Worm (Caenorhabditis elegans) whole organism, late embryonic: ENCODE measurements around the gene T28A11.13.

Source experiments
- C08G9.2 ChIP-seq: sonication (generic microtip); optimal IDR thresholded peaks from 2 replicates; lab custom pipeline; 2016; ENCODE audit warnings: mild to moderate bottlenecking, missing genetic modification characterization, moderate library complexity, missing compliant biosample characterization
- K02D7.2 ChIP-seq: sonication (generic microtip); optimal IDR thresholded peaks from 2 replicates; lab custom pipeline; 2017; ENCODE audit warnings: mild to moderate bottlenecking, missing genetic modification characterization, missing compliant biosample characterization
- K09A11.1 ChIP-seq: sonication (generic microtip); optimal IDR thresholded peaks from 2 replicates; lab custom pipeline; 2017; ENCODE audit warnings: antibody characterized with exemption, mild to moderate bottlenecking, missing genetic modification characterization, missing compliant biosample characterization; ENCODE audit not compliant: insufficient read depth
- Y22D7AL.16 ChIP-seq: sonication (generic microtip); optimal IDR thresholded peaks from 2 replicates; lab custom pipeline; 2016; ENCODE audit warnings: missing genetic modification characterization, missing compliant biosample characterization
- ceh-14 ChIP-seq: sonication (generic microtip); optimal IDR thresholded peaks from 2 replicates; lab custom pipeline; 2016; ENCODE audit warnings: missing genotype, missing genetic modification characterization, missing compliant biosample characterization
- ceh-18 ChIP-seq: sonication (generic microtip); optimal IDR thresholded peaks from 2 replicates; lab custom pipeline; 2016; ENCODE audit warnings: missing genetic modification characterization, missing compliant biosample characterization
- ceh-22 ChIP-seq: sonication (generic microtip); optimal IDR thresholded peaks from 2 replicates; lab custom pipeline; 2017; ENCODE audit warnings: missing biosample characterization, missing genetic modification characterization
- ceh-24 ChIP-seq: sonication (generic microtip); optimal IDR thresholded peaks from 2 replicates; lab custom pipeline; 2016; ENCODE audit warnings: mild to moderate bottlenecking, missing genetic modification characterization, missing compliant biosample characterization
- ceh-31 ChIP-seq: sonication (generic microtip); optimal IDR thresholded peaks from 2 replicates; lab custom pipeline; 2016; ENCODE audit warnings: missing genetic modification characterization, missing compliant biosample characterization
- ceh-34 ChIP-seq: sonication (generic microtip); optimal IDR thresholded peaks from 2 replicates; lab custom pipeline; 2016; ENCODE audit warnings: mild to moderate bottlenecking, missing genetic modification characterization, missing compliant biosample characterization
- ceh-48 ChIP-seq: sonication (generic microtip); optimal IDR thresholded peaks from 2 replicates; lab custom pipeline; 2016; ENCODE audit warnings: missing genetic modification characterization, inconsistent platforms, missing compliant biosample characterization
- ceh-6 ChIP-seq: fragments of 200-800 bp; sonication (Bioruptor generic); optimal IDR thresholded peaks from 2 replicates; lab custom pipeline; 2018; ENCODE audit warnings: mild to moderate bottlenecking, missing genetic modification characterization, missing compliant biosample characterization
- che-1 ChIP-seq: sonication (generic microtip); optimal IDR thresholded peaks from 2 replicates; lab custom pipeline; 2016; ENCODE audit warnings: mild to moderate bottlenecking, missing genetic modification characterization, missing compliant biosample characterization
- dmd-4 ChIP-seq: sonication (generic microtip); optimal IDR thresholded peaks from 2 replicates; lab custom pipeline; 2016; ENCODE audit warnings: borderline replicate concordance, missing genetic modification characterization, missing compliant biosample characterization
- dve-1 ChIP-seq: sonication (generic microtip); optimal IDR thresholded peaks from 2 replicates; lab custom pipeline; 2017; ENCODE audit warnings: antibody characterized with exemption, mild to moderate bottlenecking, missing genetic modification characterization, missing compliant biosample characterization
- elt-2 ChIP-seq: sonication (generic microtip); optimal IDR thresholded peaks from 2 replicates; lab custom pipeline; 2016; ENCODE audit warnings: missing genetic modification reagents, missing genetic modification characterization, missing compliant biosample characterization
- fkh-10 ChIP-seq: fragments of 150-350 bp; optimal IDR thresholded peaks from 2 replicates; lab custom pipeline; 2014; ENCODE audit warnings: missing biosample characterization, missing genetic modification reagents, missing genetic modification characterization
- fkh-6 ChIP-seq: sonication (generic microtip); optimal IDR thresholded peaks from 2 replicates; lab custom pipeline; 2016; ENCODE audit warnings: missing genetic modification characterization, missing compliant biosample characterization
- hlh-6 ChIP-seq: sonication (generic microtip); optimal IDR thresholded peaks from 2 replicates; lab custom pipeline; 2016; ENCODE audit warnings: missing genotype, missing genetic modification characterization, missing compliant biosample characterization
- lim-6 ChIP-seq: sonication (generic microtip); optimal IDR thresholded peaks from 2 replicates; lab custom pipeline; 2016; ENCODE audit warnings: missing genetic modification characterization, missing compliant biosample characterization
- nfya-1 ChIP-seq: sonication (generic microtip); optimal IDR thresholded peaks from 2 replicates; lab custom pipeline; 2017; ENCODE audit warnings: missing genetic modification characterization, mild to moderate bottlenecking, missing compliant biosample characterization, antibody characterized with exemption, moderate library complexity
- nhr-11 ChIP-seq: fragments of 150-350 bp; optimal IDR thresholded peaks from 2 replicates; lab custom pipeline; 2014; ENCODE audit warnings: missing biosample characterization, missing genetic modification characterization
- nhr-232 ChIP-seq: sonication (generic microtip); optimal IDR thresholded peaks from 2 replicates; lab custom pipeline; 2016; ENCODE audit warnings: missing genetic modification characterization, missing compliant biosample characterization
- npax-4 ChIP-seq: sonication (generic microtip); optimal IDR thresholded peaks from 2 replicates; lab custom pipeline; 2016; ENCODE audit warnings: missing genetic modification characterization, missing compliant biosample characterization
- odd-2 ChIP-seq: sonication (generic microtip); optimal IDR thresholded peaks from 2 replicates; lab custom pipeline; 2017; ENCODE audit warnings: antibody characterized with exemption, mild to moderate bottlenecking, missing genetic modification characterization, missing compliant biosample characterization
- pat-9 ChIP-seq: fragments of 200-800 bp; sonication (Bioruptor generic); optimal IDR thresholded peaks from 2 replicates; lab custom pipeline; 2018; ENCODE audit warnings: mild to moderate bottlenecking, missing genetic modification characterization, moderate library complexity, missing compliant biosample characterization
- pha-2 ChIP-seq: sonication (generic microtip); optimal IDR thresholded peaks from 2 replicates; lab custom pipeline; 2017; ENCODE audit warnings: mild to moderate bottlenecking, missing genetic modification characterization, missing compliant biosample characterization
- pha-4 ChIP-seq: fragments of 150-350 bp; optimal IDR thresholded peaks from 2 replicates; lab custom pipeline; 2018; ENCODE audit warnings: missing biosample characterization, missing genetic modification reagents, missing genetic modification characterization
- pqm-1 ChIP-seq: sonication (generic microtip); optimal IDR thresholded peaks from 2 replicates; lab custom pipeline; 2016; ENCODE audit warnings: missing genetic modification characterization, missing compliant biosample characterization
- ref-2 ChIP-seq: sonication (generic microtip); optimal IDR thresholded peaks from 2 replicates; lab custom pipeline; 2016; ENCODE audit warnings: missing genetic modification characterization, missing compliant biosample characterization
- sdc-2 ChIP-seq: sonication (generic microtip); optimal IDR thresholded peaks from 2 replicates; lab custom pipeline; 2016; ENCODE audit warnings: missing genotype, missing genetic modification characterization, missing compliant biosample characterization
- sox-2 ChIP-seq: fragments of 200-800 bp; sonication (Bioruptor generic); IDR thresholded peaks from 2 replicates; pipeline ENCODE4 v1.3.6; 2022; ENCODE audit warnings: missing genetic modification reagents, missing genetic modification characterization, missing compliant biosample characterization
- tbx-2 ChIP-seq: sonication (generic microtip); optimal IDR thresholded peaks from 2 replicates; lab custom pipeline; 2016; ENCODE audit warnings: missing genetic modification characterization, missing compliant biosample characterization
- ttx-3 ChIP-seq: sonication (generic microtip); optimal IDR thresholded peaks from 2 replicates; lab custom pipeline; 2016; ENCODE audit warnings: missing genetic modification reagents, missing genetic modification characterization, missing compliant biosample characterization
- unc-3 ChIP-seq, 2 experiments: fragments of 200-800 bp in 1 of 2; sonication (Bioruptor generic) in 1 of 2; sonication (generic microtip) in 1 of 2; conservative IDR thresholded peaks in 1 of 2; optimal IDR thresholded peaks in 1 of 2; 2 replicates each; pipeline versions ENCODE4 v1.3.6 to Lab custom; 2016 to 2022; ENCODE audit warnings: missing compliant biosample characterization in 2 of 2, missing genetic modification characterization in 2 of 2, missing genetic modification reagents in 1 of 2
- unc-42 ChIP-seq: sonication (generic microtip); optimal IDR thresholded peaks from 2 replicates; lab custom pipeline; 2016; ENCODE audit warnings: missing genotype, missing genetic modification characterization, missing compliant biosample characterization

Gene T28A11.13

ce11 chrV:3236610-3237009, 13.4 kb downstream of the T28A11.13 start, which contains the start of the genes K08D9.9 and str-16:
Gene K08D9.9 (minus strand): TSS chrV:3236710.
Gene str-16 (plus strand): TSS chrV:3236875.
- TF ChIP-seq dve-1 (tag; lab: Kevin White, UChicago) (no peak), ceh-31 (tag; lab: Kevin White, UChicago) (no peak), unc-42 (tag; lab: Kevin White, UChicago) (no peak)

- TF ChIP-seq Y22D7AL.16 (tag; lab: Kevin White, UChicago) (no peak), pha-4 (no peak), ceh-6 (no peak), C08G9.2 (tag; lab: Kevin White, UChicago) (no peak), ceh-22 (no peak), fkh-10 (GFP tag; lab: Kevin White, UChicago) (no peak), K02D7.2 (tag; lab: Kevin White, UChicago) (no peak), ceh-18 (tag; lab: Kevin White, UChicago) (no peak), dve-1 (tag; lab: Kevin White, UChicago) (no peak), ceh-24 (no peak), nhr-11 (tag; lab: Kevin White, UChicago) (no peak), dmd-4 (tag; lab: Kevin White, UChicago) (no peak), sdc-2 (tag; lab: Kevin White, UChicago) (no peak), pha-2 (no peak), hlh-6 (tag; lab: Kevin White, UChicago) (no peak), ceh-34 (tag; lab: Kevin White, UChicago) (no peak), odd-2 (tag; lab: Kevin White, UChicago) (no peak)
Measured at ce11 chrV:3234887-3235286, 15.2 kb downstream of the T28A11.13 start, which contains the start of gene K08D9.6. Gene K08D9.6 (minus strand): TSS chrV:3234987.

DNA sequence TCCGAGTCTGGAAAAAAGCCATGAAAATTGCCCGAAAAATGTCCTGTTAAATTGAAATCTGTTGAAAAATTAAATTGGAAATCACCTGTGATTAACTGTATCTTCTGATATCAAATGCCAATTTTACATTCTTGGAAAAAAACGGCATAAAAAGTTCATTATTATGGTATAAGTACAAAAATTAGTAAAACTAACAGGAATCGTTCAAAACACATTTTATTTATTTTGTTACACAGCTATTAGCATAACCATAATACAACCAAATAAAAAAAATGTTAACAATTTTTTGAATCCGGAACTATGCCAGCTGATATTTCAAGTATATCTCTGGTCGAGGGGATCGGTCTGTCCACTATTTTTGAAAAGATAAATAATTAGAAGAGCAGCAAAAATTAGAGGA, 19.5 kb downstream of the T28A11.13 start, which contains the start of gene K08D9.10:
Gene K08D9.10 (plus strand): TSS at position 301 of the 400 bp plus-strand sequence.
- TF ChIP-seq nfya-1 (tag; lab: Kevin White, UChicago), result no peak
- TF ChIP-seq che-1 (tag; lab: Kevin White, UChicago), result no peak
- no peak for TF ChIP-seq nhr-11 (tag; lab: Kevin White, UChicago)
- TF ChIP-seq fkh-10 (GFP tag; lab: Kevin White, UChicago), result no peak
- TF ChIP-seq ceh-24, result no peak
- TF ChIP-seq ceh-48 (tag; lab: Kevin White, UChicago), result no peak
- no peak for TF ChIP-seq nhr-232 (tag; lab: Kevin White, UChicago)
- no peak for TF ChIP-seq tbx-2 (tag; lab: Kevin White, UChicago)
- no peak for TF ChIP-seq hlh-6 (tag; lab: Kevin White, UChicago)
- no peak for TF ChIP-seq lim-6 (tag; lab: Kevin White, UChicago)
- no peak for TF ChIP-seq elt-2 (tag; lab: Kevin White, UChicago)

ce11 chrV:3230150-3230549, 19.9 kb downstream of the T28A11.13 start:
- TF ChIP-seq dve-1 (tag; lab: Kevin White, UChicago), result peak; percentile 61
- no peak for TF ChIP-seq ceh-6

DNA sequence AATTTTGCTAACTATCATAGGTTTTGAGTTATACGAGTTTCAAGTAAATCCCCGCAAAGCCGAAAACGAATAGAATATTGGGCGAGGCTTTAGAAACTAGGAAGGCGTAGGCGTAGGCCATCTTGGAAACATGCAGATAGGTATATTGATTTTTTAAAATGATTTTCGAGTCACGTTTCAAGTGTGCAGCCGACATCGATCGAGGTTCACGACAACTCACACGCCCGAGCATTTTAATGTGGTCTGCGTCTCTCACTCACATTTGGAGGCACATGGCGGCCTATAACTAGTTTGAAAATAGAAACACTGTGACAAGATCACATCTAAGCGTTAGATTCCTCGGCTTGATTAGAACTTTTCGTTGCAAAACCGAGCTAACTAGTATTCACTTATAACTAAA, 22.7 kb downstream of the T28A11.13 start, which contains the start of gene K08D9.2:
Gene K08D9.2 (plus strand): TSS at position 301 of the 400 bp plus-strand sequence.
- TF ChIP-seq K09A11.1 (tag; lab: Kevin White, UChicago) (no peak), fkh-6 (tag; lab: Kevin White, UChicago) (no peak), unc-3 (GFP tag; conservative IDR thresholded peaks at IDR 0.05; lab: Robert Waterston, UW) (no peak), unc-3 (tag; optimal IDR thresholded peaks at IDR 0.05; lab: Kevin White, UChicago) (no peak), ttx-3 (tag; lab: Kevin White, UChicago) (no peak), ceh-48 (tag; lab: Kevin White, UChicago) (no peak), ceh-22 (no peak), pqm-1 (tag; lab: Kevin White, UChicago) (no peak), ref-2 (no peak), pat-9 (tag; lab: Kevin White, UChicago) (no peak), npax-4 (tag; lab: Kevin White, UChicago) (no peak), sox-2 (GFP tag; lab: Robert Waterston, UW) (no peak), K02D7.2 (tag; lab: Kevin White, UChicago) (no peak), ceh-18 (tag; lab: Kevin White, UChicago) (no peak), ceh-14 (tag; lab: Kevin White, UChicago) (no peak), elt-2 (tag; lab: Kevin White, UChicago) (no peak), ceh-34 (tag; lab: Kevin White, UChicago) (no peak)
